Worm (Caenorhabditis elegans) whole organism, L2 larva: ENCODE data around the gene R166.2.

Experiments used
- C34F6.9 ChIP-seq: fragments of 150-350 bp; optimal IDR thresholded peaks from 2 replicates; lab custom pipeline; 2014; ENCODE audit warnings: missing biosample characterization, missing genetic modification characterization
- Y55F3AM.14 ChIP-seq: fragments of 200-800 bp; sonication (Bioruptor generic); optimal IDR thresholded peaks from 2 replicates; lab custom pipeline; 2018; ENCODE audit warnings: mild to moderate bottlenecking, missing genetic modification characterization, missing compliant biosample characterization
- ZK546.5 ChIP-seq: sonication (generic microtip); optimal IDR thresholded peaks from 2 replicates; lab custom pipeline; 2017; ENCODE audit warnings: missing biosample characterization, missing genetic modification characterization
- blmp-1 ChIP-seq: sonication (generic microtip); optimal IDR thresholded peaks from 2 replicates; lab custom pipeline; 2017; ENCODE audit warnings: missing genetic modification characterization, mild to moderate bottlenecking, missing compliant biosample characterization, antibody characterized with exemption, moderate library complexity; ENCODE audit not compliant: insufficient read depth
- crh-2 ChIP-seq: sonication (generic microtip); optimal IDR thresholded peaks from 2 replicates; lab custom pipeline; 2017; ENCODE audit warnings: missing biosample characterization, missing genetic modification characterization
- lin-11 ChIP-seq: fragments of 150-350 bp; sonication (generic microtip); optimal IDR thresholded peaks from 2 replicates; lab custom pipeline; 2014; ENCODE audit warnings: missing biosample characterization, missing genetic modification characterization, inconsistent platforms, mixed read lengths
- nhr-10 ChIP-seq: sonication (generic microtip); optimal IDR thresholded peaks from 2 replicates; lab custom pipeline; 2017; ENCODE audit warnings: missing biosample characterization, missing genetic modification characterization
- nhr-25 ChIP-seq: fragments of 150-350 bp; sonication (generic microtip); optimal IDR thresholded peaks from 3 replicates; lab custom pipeline; 2014; ENCODE audit warnings: missing biosample characterization, missing genetic modification characterization
- nhr-6 ChIP-seq: fragments of 150-350 bp; optimal IDR thresholded peaks from 2 replicates; lab custom pipeline; 2014; ENCODE audit warnings: missing biosample characterization, missing genetic modification characterization
- nhr-77 ChIP-seq: fragments of 150-350 bp; optimal IDR thresholded peaks from 2 replicates; lab custom pipeline; 2014; ENCODE audit warnings: missing biosample characterization, missing genetic modification characterization
- snpc-4 ChIP-seq: fragments of 150-350 bp; optimal IDR thresholded peaks from 2 replicates; lab custom pipeline; 2014; ENCODE audit warnings: missing biosample characterization, missing genetic modification characterization
- ztf-11 ChIP-seq: sonication (generic microtip); optimal IDR thresholded peaks from 2 replicates; lab custom pipeline; 2017; ENCODE audit warnings: missing biosample characterization, missing genetic modification characterization

DNA sequence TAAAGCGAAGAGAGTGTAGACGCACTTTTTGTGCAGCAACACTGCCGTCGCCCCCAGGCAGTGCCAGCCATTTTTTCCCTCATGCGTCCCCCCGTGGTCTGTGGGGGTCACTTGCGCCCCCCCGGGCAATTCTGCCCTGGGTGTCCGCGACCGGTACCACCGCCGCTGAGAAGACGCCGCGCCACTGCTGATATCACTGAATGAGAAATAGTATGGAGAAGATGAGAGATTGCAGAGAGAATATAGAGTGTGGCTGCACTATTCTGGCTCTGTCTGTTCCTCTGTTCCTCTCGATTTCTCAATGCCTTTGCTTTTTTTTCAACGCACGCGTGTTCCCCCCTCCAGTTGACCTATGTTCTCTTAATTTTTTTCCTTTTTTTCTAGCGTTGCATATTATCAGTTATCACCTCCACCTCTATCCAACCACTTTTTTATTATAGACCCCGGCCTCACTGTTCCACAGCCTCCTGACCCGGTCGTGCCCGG lies 9.8 kb downstream of the R166.2 start, which contains the start of gene mab-10:
- TF ChIP-seq lin-11 (no peak), Y55F3AM.14 (GFP tag; lab: Kevin White, UChicago) (no peak), ZK546.5 (no peak), nhr-10 (tag; lab: Kevin White, UChicago) (no peak), C34F6.9 (tag; lab: Kevin White, UChicago) (no peak), crh-2 (tag; lab: Kevin White, UChicago) (no peak), nhr-6 (tag; lab: Kevin White, UChicago) (no peak), snpc-4 (tag; lab: Kevin White, UChicago) (no peak), nhr-77 (tag; lab: Kevin White, UChicago) (no peak), blmp-1 (tag; lab: Kevin White, UChicago) (no peak), nhr-25 (tag; lab: Kevin White, UChicago) (no peak), ztf-11 (tag; lab: Kevin White, UChicago) (no peak)
